Worm (Caenorhabditis elegans) whole organism, dauer: ENCODE results near the gene cah-4.

ENCODE experiments used
- unc-62 ChIP-seq: sonication (generic microtip); optimal IDR thresholded peaks from 2 replicates; lab custom pipeline; 2017; ENCODE audit warnings: missing biosample characterization, missing genetic modification reagents, missing genetic modification characterization

The cah-4 gene

DNA sequence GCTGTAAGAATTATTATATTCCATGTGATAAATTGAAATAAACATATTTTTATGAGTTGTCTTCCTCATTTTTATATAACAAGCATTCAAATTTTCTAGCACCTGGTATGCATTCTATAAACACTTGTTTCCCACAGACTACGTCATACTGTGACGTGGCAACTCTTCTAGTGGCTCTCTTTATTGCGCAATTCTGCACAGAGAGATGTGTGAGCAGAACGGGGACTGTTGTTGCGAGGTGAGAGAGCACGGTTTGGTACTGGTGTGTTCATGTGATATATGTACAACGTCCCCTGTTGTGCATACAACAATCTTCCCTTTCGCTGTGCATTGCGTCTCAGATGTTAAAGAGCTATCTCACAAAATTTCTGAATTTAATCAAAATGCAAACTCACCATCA lies 17.3 kb upstream of the cah-4 start:
- no peak for TF ChIP-seq unc-62 (GFP tag; lab: Kevin White, UChicago)

DNA sequence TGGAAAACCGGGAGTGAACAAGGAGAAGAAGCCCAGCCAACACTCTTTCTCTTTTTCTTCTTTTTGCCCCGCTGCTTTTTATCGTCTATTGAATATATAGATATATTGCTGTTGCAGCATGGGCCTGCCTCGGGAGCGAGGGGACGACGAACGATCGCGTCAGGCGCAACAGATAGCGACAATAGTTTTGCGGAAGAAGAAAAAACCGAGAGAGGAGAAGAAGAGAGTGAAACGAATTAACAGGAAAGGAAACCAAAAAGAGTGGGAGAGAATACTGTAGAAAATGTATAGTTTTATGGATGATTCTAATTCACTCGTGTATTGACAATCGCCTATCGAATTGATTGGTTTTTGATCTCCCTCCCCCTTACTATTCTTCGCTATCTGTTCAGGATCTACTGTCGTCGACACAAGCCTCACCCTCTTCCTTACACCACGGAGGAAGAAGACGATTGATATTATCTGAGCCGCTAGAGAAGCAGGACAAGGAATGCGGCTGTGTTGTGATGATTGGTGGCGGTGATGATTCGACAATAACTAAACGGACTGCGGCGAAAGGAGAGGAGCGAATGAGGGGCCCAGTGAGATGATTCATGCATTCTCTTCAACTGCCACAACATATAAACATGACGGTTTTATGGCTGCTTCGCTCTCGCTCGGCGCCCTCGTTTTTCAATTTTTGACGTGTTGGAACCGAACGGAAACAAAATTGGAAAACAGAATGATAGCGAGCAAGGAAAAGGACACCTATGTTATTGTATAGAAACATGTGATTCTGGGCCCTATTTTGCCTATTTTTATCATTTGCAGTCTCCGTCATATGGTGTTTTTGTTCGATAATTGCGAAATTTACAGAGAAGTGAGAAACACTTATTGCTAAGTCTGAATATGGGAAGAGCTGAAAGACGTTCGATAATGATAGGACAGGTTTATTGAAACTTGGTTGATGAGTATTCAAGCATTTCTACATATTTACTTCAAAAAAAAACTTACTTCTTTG lies 15.9 kb upstream of the cah-4 start:
- no peak for TF ChIP-seq unc-62 (GFP tag; lab: Kevin White, UChicago)

DNA sequence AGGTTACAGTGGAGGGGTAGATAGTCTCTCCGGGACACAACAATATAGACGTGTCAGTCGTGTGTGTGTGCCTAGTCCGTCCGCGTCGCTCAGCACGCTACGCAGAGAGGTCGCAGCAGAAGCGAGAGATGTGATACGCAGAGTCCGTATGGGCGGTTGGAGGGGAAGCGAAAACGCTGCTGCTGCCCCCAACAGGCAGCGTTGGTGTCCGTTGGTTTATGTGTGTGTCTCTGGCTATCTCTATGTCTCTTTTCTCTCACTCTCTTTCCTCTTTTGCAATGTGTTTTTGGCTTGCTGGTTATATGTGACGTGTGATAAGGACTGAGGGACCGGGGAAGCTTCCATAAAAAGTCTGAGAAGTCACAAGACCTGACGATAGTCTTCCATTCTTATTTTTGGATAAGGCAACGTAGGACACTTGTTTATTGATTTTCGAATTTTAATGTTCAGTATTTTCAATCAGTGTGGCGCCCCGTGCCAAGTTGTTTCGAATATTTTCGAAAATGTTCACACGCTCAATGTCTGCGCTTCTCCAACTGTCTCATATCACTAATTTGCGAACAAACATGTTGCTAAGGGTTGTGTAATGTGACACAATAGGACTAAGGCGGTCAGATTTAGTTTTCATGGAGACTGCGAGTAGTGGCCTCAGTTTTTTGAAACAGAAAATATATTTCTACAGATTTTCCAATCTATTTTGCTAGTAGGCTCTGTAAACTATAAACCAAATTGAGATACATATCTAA lies 14.9 kb upstream of the cah-4 start, which contains the start of gene pab-2:
Gene pab-2, minus strand, starts transcription at position 69 of the 746 bp plus-strand sequence.
- no peak for TF ChIP-seq unc-62 (GFP tag; lab: Kevin White, UChicago)

DNA sequence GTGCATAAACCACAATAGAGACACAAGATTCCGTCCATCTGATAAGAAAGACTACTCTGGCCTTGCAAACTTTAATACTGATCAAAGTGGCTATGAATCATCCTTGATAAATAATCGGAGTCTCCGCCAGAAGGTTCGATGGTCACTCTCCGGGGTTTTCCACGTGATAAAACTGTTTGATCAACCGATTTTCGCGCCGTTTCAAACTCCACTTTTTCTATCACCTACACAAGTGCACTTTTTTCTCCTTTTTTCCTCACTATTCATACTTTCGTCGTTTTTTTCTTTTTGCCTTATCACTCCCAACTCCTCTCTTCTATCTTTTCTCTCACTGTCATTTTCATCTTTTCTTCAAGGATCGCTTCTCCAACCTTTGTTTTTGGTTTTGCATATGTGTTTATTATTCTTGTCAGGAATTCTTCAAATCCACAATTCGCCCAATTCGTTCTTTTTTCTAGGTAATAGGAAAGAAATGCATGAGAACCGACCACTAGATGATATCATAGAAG lies 13.7 kb upstream of the cah-4 start, which contains the start of gene F18H3.4:
Gene F18H3.4, plus strand, starts transcription at position 459 of the 509 bp plus-strand sequence.
- no peak for TF ChIP-seq unc-62 (GFP tag; lab: Kevin White, UChicago)

DNA sequence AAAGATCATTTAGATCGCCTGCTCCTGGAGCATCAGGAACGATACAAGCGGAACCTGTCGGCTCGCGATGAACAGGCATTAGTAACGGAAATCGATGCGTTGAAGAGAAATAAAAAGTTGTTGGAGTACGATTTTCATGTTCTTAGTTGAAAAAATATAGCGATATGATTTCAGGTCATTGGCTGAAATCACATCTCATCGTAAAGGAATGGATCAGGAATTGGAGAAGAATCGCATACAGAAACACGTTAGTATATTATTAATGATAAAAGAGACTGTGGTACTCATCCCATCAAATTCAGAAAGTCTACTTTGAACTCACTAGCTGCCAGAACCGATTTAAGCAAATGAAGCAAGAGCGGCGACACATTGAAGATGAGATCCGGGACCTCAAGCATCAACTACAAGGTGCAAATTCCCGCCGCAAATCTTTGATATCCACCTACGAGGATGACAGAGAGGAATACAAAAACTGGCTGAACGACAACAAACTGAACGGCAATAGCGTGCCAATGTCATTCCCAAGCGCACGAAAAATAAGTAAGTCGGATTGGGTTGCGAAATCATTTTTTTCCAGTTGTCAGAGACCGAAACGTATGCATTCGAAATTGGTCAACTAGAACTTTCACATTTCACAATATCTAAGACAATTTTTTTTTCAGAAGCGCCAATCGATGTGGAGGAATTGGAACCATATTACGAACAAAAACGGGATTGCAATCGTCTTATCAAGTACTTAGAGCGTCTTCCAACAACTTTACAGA lies 12.2 kb upstream of the cah-4 start:
- no peak for TF ChIP-seq unc-62 (GFP tag; lab: Kevin White, UChicago)

DNA sequence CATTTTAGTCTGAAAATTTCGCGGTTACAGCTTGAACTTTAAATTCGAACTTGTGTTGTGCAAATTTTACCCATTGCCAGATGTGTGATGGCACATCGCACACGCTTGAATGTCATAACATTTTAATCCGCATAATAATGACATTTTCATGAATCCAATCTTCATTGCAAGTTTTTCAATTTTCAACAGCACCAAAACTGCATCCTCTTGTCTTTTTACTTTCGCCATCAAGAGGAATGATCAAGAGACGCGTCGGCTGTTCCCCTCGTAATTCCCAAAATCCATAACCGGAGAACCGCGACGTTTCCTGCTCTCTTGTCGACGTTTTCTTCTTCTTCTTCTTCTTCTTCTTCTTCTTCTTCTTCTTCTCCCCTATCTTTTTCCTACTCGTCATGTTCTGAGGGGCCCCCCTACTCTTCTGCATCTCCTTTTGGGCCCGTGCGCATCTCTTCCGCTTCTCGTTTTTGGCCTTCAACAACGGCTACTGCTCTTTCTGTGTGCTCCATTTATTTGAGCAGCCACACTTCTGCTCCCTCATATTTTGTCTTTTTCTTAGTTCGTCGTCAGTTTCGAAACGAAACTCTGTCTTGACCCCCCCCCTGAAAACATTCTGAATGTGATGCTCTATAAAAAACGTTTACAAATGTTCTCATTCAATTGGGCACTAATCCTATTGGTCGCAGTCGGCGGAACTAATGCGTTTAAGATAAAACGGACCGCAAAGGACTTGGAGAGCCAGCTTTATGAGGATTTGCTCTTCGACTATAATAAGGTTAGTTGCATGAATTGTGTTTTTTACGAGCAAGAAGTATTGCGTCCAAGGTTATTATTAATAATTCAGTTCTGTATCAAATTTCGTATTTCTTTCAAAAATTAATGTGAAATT lies 9.7 kb upstream of the cah-4 start, which contains the start of gene acr-12:
Gene acr-12, plus strand, starts transcription at position 430 of the 886 bp plus-strand sequence.
- no peak for TF ChIP-seq unc-62 (GFP tag; lab: Kevin White, UChicago)

DNA sequence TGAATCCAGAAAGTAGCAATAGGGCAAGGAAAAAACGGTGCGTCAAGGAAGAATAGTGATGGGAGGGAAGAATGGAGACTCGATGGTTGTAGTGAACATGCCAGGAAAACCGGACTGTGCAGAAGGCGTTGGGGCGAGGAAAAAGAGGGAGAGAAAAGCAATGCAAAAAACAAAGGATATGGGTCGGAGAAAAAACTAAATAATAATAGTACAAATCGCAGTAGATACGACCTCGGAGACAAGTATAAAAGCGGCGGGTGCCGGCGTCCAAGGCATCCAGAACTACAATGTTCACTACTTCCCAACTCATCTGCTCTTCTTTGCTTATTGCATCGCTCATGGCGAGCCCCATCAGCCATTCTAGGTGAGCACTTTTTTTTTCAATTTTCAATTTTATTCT lies 5.6 kb upstream of the cah-4 start, which contains the start of gene R01E6.5:
Gene R01E6.5, plus strand, starts transcription at position 301 of the 400 bp plus-strand sequence.
- TF ChIP-seq unc-62 (GFP tag; lab: Kevin White, UChicago): no peak

DNA sequence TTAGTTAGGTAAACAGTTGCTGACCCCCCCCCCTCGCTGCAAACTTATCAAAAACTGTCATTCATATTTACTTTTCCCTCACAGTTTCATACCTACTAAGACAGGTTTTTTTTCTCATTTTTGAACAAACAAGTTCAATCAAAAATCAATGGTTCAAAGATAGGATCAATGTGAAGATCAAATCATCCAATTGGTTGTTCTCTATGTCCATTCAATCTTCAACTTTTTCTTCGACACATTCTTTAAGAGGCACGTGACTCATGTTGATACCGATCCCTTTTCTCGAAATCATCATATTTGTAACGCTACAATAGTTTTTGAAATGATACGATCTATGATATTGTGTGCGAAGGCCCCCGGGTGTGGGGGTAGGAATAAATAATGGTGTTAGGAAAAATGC lies 2.7 kb upstream of the cah-4 start:
- no peak for TF ChIP-seq unc-62 (GFP tag; lab: Kevin White, UChicago)

DNA sequence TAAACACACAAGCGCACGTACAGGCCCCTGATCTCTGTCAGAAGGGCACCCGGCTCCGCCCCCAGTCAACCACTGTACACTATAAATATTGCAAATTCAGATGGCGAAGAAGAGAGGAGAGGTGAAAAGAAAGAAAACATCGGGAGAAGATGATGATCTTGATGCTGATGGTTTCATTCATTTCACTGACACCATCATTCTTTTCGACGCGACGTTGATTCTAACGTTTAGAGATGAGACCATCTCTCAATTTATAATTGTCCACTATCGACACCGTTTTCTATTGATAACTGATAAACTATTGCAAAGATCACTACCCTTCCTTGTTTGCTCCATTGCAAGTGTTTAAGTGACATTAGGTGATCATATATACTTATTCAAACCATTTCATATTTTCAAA lies 1.0 kb upstream of the cah-4 start:
- TF ChIP-seq unc-62 (GFP tag; lab: Kevin White, UChicago): no peak

DNA sequence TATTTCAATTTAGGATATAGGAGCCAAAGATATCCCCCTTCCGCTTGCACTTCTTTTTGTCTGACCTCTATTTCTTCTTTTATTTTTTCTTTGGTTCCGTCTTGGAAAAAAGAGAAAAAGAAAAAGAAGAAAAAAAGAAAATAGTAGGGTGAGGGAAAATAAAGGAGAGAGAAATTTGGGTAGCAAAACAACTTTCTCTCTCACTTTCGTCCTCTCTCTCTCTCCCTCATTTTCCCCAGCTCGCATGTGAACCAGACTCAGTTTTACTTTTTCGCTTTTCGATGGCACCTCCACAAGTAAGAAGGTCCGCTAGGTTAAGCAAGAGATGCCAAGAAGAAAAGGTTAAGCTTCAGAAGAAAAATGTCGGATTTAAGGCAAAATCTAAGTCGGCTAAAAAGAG lies 383 bp downstream of the cah-4 start:
- no peak for TF ChIP-seq unc-62 (GFP tag; lab: Kevin White, UChicago)

DNA sequence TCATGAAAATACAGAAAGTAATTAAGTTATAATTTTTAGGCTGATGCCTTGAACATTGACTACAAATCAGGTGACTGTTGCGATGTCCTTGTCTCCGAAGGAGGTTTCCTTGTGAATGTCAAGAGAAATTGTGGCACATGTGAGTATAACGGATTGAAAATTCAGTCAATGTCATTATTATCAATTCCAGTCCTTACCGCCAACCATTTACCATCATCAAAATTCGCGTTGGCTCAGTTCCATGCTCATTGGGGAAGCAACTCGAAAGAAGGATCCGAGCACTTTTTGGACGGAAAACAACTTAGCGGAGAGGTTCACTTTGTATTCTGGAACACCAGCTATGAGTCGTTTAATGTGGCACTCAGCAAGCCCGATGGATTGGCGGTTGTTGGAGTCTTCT lies 976 bp downstream of the cah-4 start:
- TF ChIP-seq unc-62 (GFP tag; lab: Kevin White, UChicago): no peak

DNA sequence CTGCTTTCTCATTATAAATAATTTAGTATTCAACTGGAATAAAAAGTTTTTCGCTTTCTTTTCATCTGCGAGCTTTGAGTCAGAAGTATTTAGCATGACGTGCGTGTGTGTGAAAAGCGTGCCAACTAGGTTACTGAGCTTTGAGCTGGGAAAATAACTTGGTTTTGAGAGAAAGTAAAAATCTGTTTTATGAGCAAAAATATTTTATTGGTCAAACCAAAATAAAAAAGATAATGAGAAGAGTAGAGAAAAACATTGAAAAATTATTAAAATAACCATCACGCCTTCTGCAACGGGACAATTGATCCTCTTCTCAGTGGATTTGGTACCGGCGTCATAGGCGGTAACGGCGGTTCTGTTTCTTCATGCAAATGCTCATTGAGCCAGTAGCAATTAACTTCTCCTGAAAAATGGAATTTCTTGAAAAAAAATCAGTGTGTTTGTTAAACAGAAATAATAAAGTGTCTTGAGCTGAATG lies 2.2 kb downstream of the cah-4 start:
- TF ChIP-seq unc-62 (GFP tag; lab: Kevin White, UChicago): no peak

DNA sequence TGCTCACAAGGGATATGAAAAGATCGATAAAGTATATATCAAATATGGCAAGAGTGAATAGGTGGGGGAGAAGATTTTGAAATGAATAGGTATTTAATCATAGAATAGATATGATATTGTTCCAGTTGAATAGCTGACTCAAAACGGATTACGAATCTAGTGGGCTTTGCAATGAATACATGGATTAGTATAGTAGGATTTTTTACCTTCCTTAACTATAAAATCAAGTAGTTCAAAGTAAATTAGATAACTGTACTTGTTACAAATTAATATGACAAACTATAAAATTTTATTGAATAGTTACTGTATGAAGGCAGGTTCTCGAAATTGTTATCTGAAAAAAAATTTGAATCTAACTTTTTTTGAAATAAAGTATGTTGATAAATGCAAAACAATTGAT lies 8.5 kb downstream of the cah-4 start, which contains the start of gene odr-1:
Gene odr-1, minus strand, starts transcription at position 101 of the 400 bp plus-strand sequence.
- TF ChIP-seq unc-62 (GFP tag; lab: Kevin White, UChicago): no peak

DNA sequence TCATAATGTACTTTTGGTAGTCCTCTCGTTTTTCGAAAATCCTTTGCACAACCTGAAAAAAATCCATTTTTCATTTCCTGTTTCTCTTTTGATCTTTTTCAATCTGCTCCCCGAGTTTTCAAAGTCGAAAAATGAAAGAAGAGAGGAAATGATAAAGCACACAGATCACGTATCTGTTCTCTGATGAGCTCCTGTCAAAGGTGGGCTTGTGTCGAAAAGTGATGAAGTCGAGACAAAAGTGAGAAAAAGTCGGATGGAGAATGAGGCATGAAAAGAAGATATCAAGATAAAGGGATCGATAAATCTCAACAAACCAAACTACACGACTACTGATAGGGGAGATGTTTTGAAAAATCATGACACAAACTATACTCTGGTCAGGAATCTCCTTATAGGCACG lies 12.7 kb downstream of the cah-4 start:
- TF ChIP-seq unc-62 (GFP tag; lab: Kevin White, UChicago): no peak
